Fruit fly (Drosophila melanogaster) ovary, adult (tissue): Measurements from ENCODE around the gene CG5541.

Experiments
- CG17801 ChIP-seq: fragments of 200-800 bp; optimal IDR thresholded peaks from 2 replicates; lab custom pipeline; 2019; ENCODE audit warnings: missing biosample characterization, mild to moderate bottlenecking, missing genetic modification characterization, moderate library complexity; ENCODE audit not compliant: partially characterized antibody

The CG5541 gene

dm6 chrX:15063404-15064062 lies 19.6 kb downstream of the CG5541 start, which contains the start of the genes hiw and ND-B18:
TSS of gene hiw (minus strand) at chrX:15063429.
TSS of gene ND-B18 (plus strand) at chrX:15063733.
- TF ChIP-seq CG17801 (GFP tag; lab: Kevin White, UChicago) = peak; percentile 61

- TF ChIP-seq CG17801 (GFP tag; lab: Kevin White, UChicago) = no peak
Observed at dm6 chrX:15066374-15067057, 22.6 kb downstream of the CG5541 start, which contains the start of the genes opm and dob. TSS of gene opm (minus strand) at chrX:15066432. TSS of gene dob (plus strand) at chrX:15067007.

dm6 chrX:15068537-15068936 lies 24.6 kb downstream of the CG5541 start:
- no peak for TF ChIP-seq CG17801 (GFP tag; lab: Kevin White, UChicago)

- TF ChIP-seq CG17801 (GFP tag; lab: Kevin White, UChicago) = peak; percentile 97
Observed at dm6 chrX:15069417-15069896, 25.5 kb downstream of the CG5541 start.

dm6 chrX:15070137-15070536 lies 26.2 kb downstream of the CG5541 start:
- no peak for TF ChIP-seq CG17801 (GFP tag; lab: Kevin White, UChicago)

dm6 chrX:15070811-15071479 lies 27.0 kb downstream of the CG5541 start:
- no peak for TF ChIP-seq CG17801 (GFP tag; lab: Kevin White, UChicago)

dm6 chrX:15074646-15075351 lies 30.9 kb downstream of the CG5541 start:
- TF ChIP-seq CG17801 (GFP tag; lab: Kevin White, UChicago) = peak; percentile 68

- peak; percentile 79 for TF ChIP-seq CG17801 (GFP tag; lab: Kevin White, UChicago)
Observed at dm6 chrX:15075485-15076037, 31.6 kb downstream of the CG5541 start.

dm6 chrX:15076038-15076575 lies 32.2 kb downstream of the CG5541 start, which contains the start of gene Lsd-2:
TSS of gene Lsd-2 (minus strand) at chrX:15076220.
- TF ChIP-seq CG17801 (GFP tag; lab: Kevin White, UChicago) = no peak

dm6 chrX:15076606-15077005 lies 32.7 kb downstream of the CG5541 start:
- TF ChIP-seq CG17801 (GFP tag; lab: Kevin White, UChicago) = no peak

dm6 chrX:15077576-15078136 lies 33.7 kb downstream of the CG5541 start:
- TF ChIP-seq CG17801 (GFP tag; lab: Kevin White, UChicago) = peak; percentile 75

- no peak for TF ChIP-seq CG17801 (GFP tag; lab: Kevin White, UChicago)
Observed at dm6 chrX:15078394-15078793, 34.5 kb downstream of the CG5541 start.

dm6 chrX:15079163-15079809 lies 35.4 kb downstream of the CG5541 start:
- TF ChIP-seq CG17801 (GFP tag; lab: Kevin White, UChicago) = peak; percentile 57
